Fruit fly (Drosophila melanogaster) whole organism, pupa: ENCODE measurements around the gene Alms1b.
A peak's percentile ranks its signal among the peaks of the same experiment; 100 is the strongest.

Experiments used
- CG10348 ChIP-seq: fragments of 200-800 bp; sonication (Bioruptor generic); IDR thresholded peaks from 2 replicates; pipeline ENCODE4 v1.3.6; 2022; ENCODE audit warnings: missing biosample characterization, missing genetic modification characterization
- CG12605 ChIP-seq: fragments of 200-800 bp; sonication (Bioruptor generic); IDR thresholded peaks from 2 replicates; pipeline ENCODE4 v1.3.6; 2022; ENCODE audit warnings: missing biosample characterization, missing genetic modification characterization
- CG13204 ChIP-seq: fragments of 200-800 bp; sonication (Bioruptor generic); optimal IDR thresholded peaks from 2 replicates; lab custom pipeline; 2018; ENCODE audit warnings: missing biosample characterization, mild to moderate bottlenecking, missing genetic modification characterization, moderate library complexity
- CG14655 ChIP-seq: fragments of 200-800 bp; sonication (Bioruptor generic); optimal IDR thresholded peaks from 3 replicates; lab custom pipeline; 2017; ENCODE audit warnings: mild to moderate bottlenecking, missing biosample characterization, missing genetic modification reagents, missing genetic modification characterization
- CG15710 ChIP-seq: fragments of 200-800 bp; sonication (Bioruptor generic); optimal IDR thresholded peaks from 2 replicates; lab custom pipeline; 2018; ENCODE audit warnings: missing biosample characterization, mild to moderate bottlenecking, missing genetic modification characterization, moderate library complexity
- CG17806 ChIP-seq: fragments of 200-800 bp; sonication (Bioruptor generic); optimal IDR thresholded peaks from 2 replicates; lab custom pipeline; 2018; ENCODE audit warnings: missing biosample characterization, mild to moderate bottlenecking, missing genetic modification characterization, moderate library complexity
- CG32121 ChIP-seq: fragments of 200-800 bp; sonication (Bioruptor generic); IDR thresholded peaks from 2 replicates; pipeline ENCODE4 v1.3.6; 2022; ENCODE audit warnings: missing biosample characterization, missing genetic modification characterization
- CG34367 ChIP-seq: fragments of 200-800 bp; sonication (Bioruptor generic); optimal IDR thresholded peaks from 2 replicates; lab custom pipeline; 2018; ENCODE audit warnings: missing biosample characterization, mild to moderate bottlenecking, missing genetic modification characterization
- CG4496 ChIP-seq: fragments of 200-800 bp; sonication (Bioruptor generic); IDR thresholded peaks from 3 replicates; pipeline ENCODE4 v1.3.6; 2022; ENCODE audit warnings: missing biosample characterization, missing genetic modification characterization
- CG8159 ChIP-seq: fragments of 200-800 bp; sonication (Bioruptor generic); optimal IDR thresholded peaks from 3 replicates; lab custom pipeline; 2018; ENCODE audit warnings: missing biosample characterization, mild to moderate bottlenecking, missing genetic modification characterization, moderate library complexity
- CG8301 ChIP-seq: fragments of 200-800 bp; sonication (Bioruptor generic); optimal IDR thresholded peaks from 2 replicates; lab custom pipeline; 2018; ENCODE audit warnings: missing biosample characterization, mild to moderate bottlenecking, missing genetic modification characterization
- CG9948 ChIP-seq: fragments of 200-800 bp; sonication (Bioruptor generic); optimal IDR thresholded peaks from 2 replicates; lab custom pipeline; 2018; ENCODE audit warnings: missing biosample characterization, mild to moderate bottlenecking, missing genetic modification characterization, moderate library complexity
- D1 ChIP-seq: fragments of 200-800 bp; sonication (Bioruptor generic); optimal IDR thresholded peaks from 2 replicates; lab custom pipeline; 2018; ENCODE audit warnings: missing biosample characterization, mild to moderate bottlenecking, missing genetic modification characterization, moderate library complexity
- EcR ChIP-seq: fragments of 200-800 bp; sonication (Bioruptor generic); optimal IDR thresholded peaks from 3 replicates; lab custom pipeline; 2019; ENCODE audit warnings: missing biosample characterization, missing genetic modification characterization, mild to moderate bottlenecking, moderate library complexity, missing genetic modification reagents
- Ets98B ChIP-seq: fragments of 200-800 bp; sonication (Bioruptor generic); IDR thresholded peaks from 2 replicates; pipeline ENCODE4 v1.3.6; 2022; ENCODE audit warnings: missing biosample characterization, missing genetic modification characterization
- Pif1A ChIP-seq: fragments of 200-800 bp; sonication (Bioruptor generic); optimal IDR thresholded peaks from 3 replicates; lab custom pipeline; 2016; ENCODE audit warnings: missing biosample characterization, missing genetic modification characterization
- Pif1B ChIP-seq: fragments of 200-800 bp; sonication (Bioruptor generic); optimal IDR thresholded peaks from 3 replicates; lab custom pipeline; 2016; ENCODE audit warnings: missing biosample characterization, missing genetic modification characterization
- Snoo ChIP-seq: fragments of 200-800 bp; sonication (Bioruptor generic); optimal IDR thresholded peaks from 3 replicates; lab custom pipeline; 2017; ENCODE audit warnings: missing biosample characterization, mild to moderate bottlenecking, missing genetic modification characterization, inconsistent platforms
- fd96Ca ChIP-seq: fragments of 200-800 bp; sonication (Bioruptor generic); IDR thresholded peaks from 3 replicates; pipeline ENCODE4 v1.3.6; 2022; ENCODE audit warnings: missing biosample characterization, missing genetic modification characterization
- gl ChIP-seq: fragments of 200-800 bp; sonication (Bioruptor generic); optimal IDR thresholded peaks from 2 replicates; lab custom pipeline; 2018; ENCODE audit warnings: missing biosample characterization, mild to moderate bottlenecking, missing genetic modification characterization
- rn ChIP-seq: fragments of 200-800 bp; sonication (Bioruptor generic); IDR thresholded peaks from 2 replicates; pipeline ENCODE4 v1.3.6; 2022; ENCODE audit warnings: missing biosample characterization, missing genetic modification characterization

Alms1b gene

dm6 chrX:4614945-4615344 lies 15.8 kb downstream of the Alms1b start:
- TF ChIP-seq Ets98B (GFP tag; lab: Robert Waterston, UW) (0 out of 2 replicates have a peak, but pooled peaks have one; percentile 14), fd96Ca (0 out of 3 replicates have a peak, but pooled peaks have one; percentile 30), gl (tag; lab: Kevin White, UChicago) (no peak), CG8159 (no peak), CG4496 (GFP tag; lab: Robert Waterston, UW) (peak; percentile 68; the same call in 2 of the 3 replicates), CG17806 (no peak), CG14655 (GFP tag; lab: Kevin White, UChicago) (no peak)

dm6 chrX:4614325-4614724 lies 16.4 kb downstream of the Alms1b start:
- TF ChIP-seq Snoo (tag; lab: Kevin White, UChicago) (no peak), CG15710 (no peak), CG4496 (GFP tag; lab: Robert Waterston, UW) (peak; percentile 41; the same call in 1 of the 3 replicates), Pif1A (GFP tag; lab: Kevin White, UChicago) (no peak), CG17806 (no peak), rn (no peak), CG32121 (GFP tag; lab: Robert Waterston, UW) (peak; percentile 57; the same call in 1 of the 2 replicates), fd96Ca (peak; percentile 40; the same call in 2 of the 3 replicates), CG10348 (GFP tag; lab: Robert Waterston, UW) (no peak)

- TF ChIP-seq CG9948 (tag; lab: Kevin White, UChicago) (no peak), CG10348 (GFP tag; lab: Robert Waterston, UW) (no peak), Pif1B (GFP tag; lab: Kevin White, UChicago) (no peak), Ets98B (GFP tag; lab: Robert Waterston, UW) (no peak), CG34367 (tag; lab: Kevin White, UChicago) (no peak), CG14655 (GFP tag; lab: Kevin White, UChicago) (no peak), gl (tag; lab: Kevin White, UChicago) (no peak), EcR (no peak), CG8301 (no peak), CG4496 (GFP tag; lab: Robert Waterston, UW) (no peak), CG13204 (GFP tag; lab: Kevin White, UChicago) (no peak), CG15710 (no peak), CG17806 (no peak), rn (no peak), fd96Ca (no peak), Snoo (tag; lab: Kevin White, UChicago) (no peak)
These were observed 17.1 kb downstream of the Alms1b start for dm6 chrX:4613613-4614012.

dm6 chrX:4612454-4612853 lies 18.3 kb downstream of the Alms1b start:
- TF ChIP-seq Pif1A (GFP tag; lab: Kevin White, UChicago) (no peak), Ets98B (GFP tag; lab: Robert Waterston, UW) (no peak), CG12605 (no peak), CG8159 (no peak), gl (tag; lab: Kevin White, UChicago) (no peak), CG10348 (GFP tag; lab: Robert Waterston, UW) (no peak), Snoo (tag; lab: Kevin White, UChicago) (no peak), CG9948 (tag; lab: Kevin White, UChicago) (no peak), rn (no peak), CG32121 (GFP tag; lab: Robert Waterston, UW) (no peak)

dm6 chrX:4610481-4610880 lies 20.3 kb downstream of the Alms1b start:
- TF ChIP-seq CG9948 (tag; lab: Kevin White, UChicago) = no peak
- TF ChIP-seq EcR = no peak
- no peak for TF ChIP-seq CG17806
- no peak for TF ChIP-seq CG32121 (GFP tag; lab: Robert Waterston, UW)

dm6 chrX:4609737-4610136 lies 21.0 kb downstream of the Alms1b start:
- no peak for TF ChIP-seq CG4496 (GFP tag; lab: Robert Waterston, UW)
- TF ChIP-seq Pif1B (GFP tag; lab: Kevin White, UChicago) = no peak
- TF ChIP-seq CG17806 = no peak
- TF ChIP-seq CG9948 (tag; lab: Kevin White, UChicago) = no peak

dm6 chrX:4606447-4606846 lies 24.3 kb downstream of the Alms1b start:
- no peak for TF ChIP-seq rn
- TF ChIP-seq Pif1A (GFP tag; lab: Kevin White, UChicago) = no peak
- TF ChIP-seq Snoo (tag; lab: Kevin White, UChicago) = no peak
- TF ChIP-seq CG4496 (GFP tag; lab: Robert Waterston, UW) = no peak
- no peak for TF ChIP-seq CG32121 (GFP tag; lab: Robert Waterston, UW)
- no peak for TF ChIP-seq Pif1B (GFP tag; lab: Kevin White, UChicago)
- TF ChIP-seq CG8159 = no peak
- no peak for TF ChIP-seq D1
- TF ChIP-seq CG15710 = no peak
- TF ChIP-seq gl (tag; lab: Kevin White, UChicago) = no peak

dm6 chrX:4605313-4605712 lies 25.4 kb downstream of the Alms1b start:
- TF ChIP-seq CG8159 = no peak
- no peak for TF ChIP-seq CG12605
- no peak for TF ChIP-seq D1
- no peak for TF ChIP-seq Pif1B (GFP tag; lab: Kevin White, UChicago)
